Fruit fly (Drosophila melanogaster): Measurements from ENCODE around the gene osa.

The osa gene

dm6 chr3R:17712623-17713521 lies 5.3 kb downstream of the osa start (continued):
- TF ChIP-seq CG13775 (GFP tag; optimal IDR thresholded peaks at IDR 0.05) (no peak), CG17186 (GFP tag; optimal IDR thresholded peaks at IDR 0.05) (no peak), chinmo (GFP tag; IDR thresholded peaks at IDR 0.05; ENCODE audit: partially characterized antibody) (peak; percentile 74; the same call in 2 of the 4 replicates), CG2129 (GFP tag; IDR thresholded peaks at IDR 0.05; ENCODE audit: partially characterized antibody) (no peak), ara (GFP tag; IDR thresholded peaks at IDR 0.05) (0 out of 2 replicates have a peak, but pooled peaks have one; percentile 33), lola (GFP tag; optimal IDR thresholded peaks at IDR 0.05) (peak in 1 of 3 experiments; percentile 2), bigmax (GFP tag; optimal IDR thresholded peaks at IDR 0.05) (peak; percentile 11), Vsx1 (GFP tag; optimal IDR thresholded peaks at IDR 0.05) (peak; percentile 30), crp (GFP tag; optimal IDR thresholded peaks at IDR 0.05) (peak in 1 of 2 experiments; percentile 72), pb (GFP tag; optimal IDR thresholded peaks at IDR 0.05) (no peak), nom (GFP tag; optimal IDR thresholded peaks at IDR 0.05) (peak; percentile 48), scrt (GFP tag; optimal IDR thresholded peaks at IDR 0.05) (peak; percentile 16), crol (GFP tag; IDR thresholded peaks at IDR 0.05) (peak; percentile 85), Pdp1 (GFP tag; optimal IDR thresholded peaks at IDR 0.05) (peak in 1 of 2 experiments; percentile 51), Sry-β (GFP tag; optimal IDR thresholded peaks at IDR 0.05) (no peak), odd (GFP tag; optimal IDR thresholded peaks at IDR 0.05) (peak; percentile 53), corto (GFP tag; optimal IDR thresholded peaks at IDR 0.05) (peak; percentile 42), CG17385 (GFP tag; optimal IDR thresholded peaks at IDR 0.05) (peak; percentile 75), E2f1 (GFP tag; IDR thresholded peaks at IDR 0.05) (no peak), Trl (optimal IDR thresholded peaks at IDR 0.05) (peak in 1 of 2 experiments; percentile 8), Trl (GFP tag; optimal IDR thresholded peaks at IDR 0.05) (no peak), Xrp1 (GFP tag; IDR thresholded peaks at IDR 0.05) (peak; percentile 15; the same call in 1 of the 2 replicates), sqz (GFP tag; optimal IDR thresholded peaks at IDR 0.05) (peak; percentile 34), gsb-n (tag; optimal IDR thresholded peaks at IDR 0.05) (peak; percentile 18), CG14710 (tag; optimal IDR thresholded peaks at IDR 0.05) (peak; percentile 0), YL-1 (GFP tag; optimal IDR thresholded peaks at IDR 0.05) (peak; percentile 9), HmgZ (tag; optimal IDR thresholded peaks at IDR 0.05) (no peak), CG34422 (GFP tag; IDR thresholded peaks at IDR 0.05) (peak; percentile 56; the same call in 2 of the 3 replicates), vnd (GFP tag; IDR thresholded peaks at IDR 0.05; ENCODE audit: partially characterized antibody) (no peak), CG32767 (GFP tag; IDR thresholded peaks at IDR 0.05) (0 out of 2 replicates have a peak, but pooled peaks have one; percentile 7), Stat92E (GFP tag; optimal IDR thresholded peaks at IDR 0.05) (peak in 1 of 3 experiments; percentile 16), twi (tag; optimal IDR thresholded peaks at IDR 0.05) (no peak), kni (GFP tag; optimal IDR thresholded peaks at IDR 0.05) (peak; percentile 55), CG9727 (GFP tag; optimal IDR thresholded peaks at IDR 0.05) (peak; percentile 9), Eip74EF (GFP tag; optimal IDR thresholded peaks at IDR 0.05) (peak in 1 of 2 experiments; percentile 29), psq (GFP tag; optimal IDR thresholded peaks at IDR 0.05) (peak; percentile 75), CG15269 (tag; optimal IDR thresholded peaks at IDR 0.05) (no peak), Med (GFP tag) (peak; percentile 25), CG2199 (GFP tag; IDR thresholded peaks at IDR 0.05) (0 out of 3 replicates have a peak, but pooled peaks have one; percentile 12), lov (optimal IDR thresholded peaks at IDR 0.05) (no peak), lov (GFP tag; IDR thresholded peaks at IDR 0.05) (no peak), CG4360 (GFP tag; IDR thresholded peaks at IDR 0.05) (peak; percentile 97), sens (GFP tag) (peak; percentile 62)
